Fruit fly (Drosophila melanogaster) whole organism, prepupa: ENCODE results near the gene Fdx2.

Experiments used
- CG6792 ChIP-seq: fragments of 200-800 bp; sonication (Bioruptor generic); optimal IDR thresholded peaks from 3 replicates; lab custom pipeline; 2016; ENCODE audit warnings: missing biosample characterization, missing genetic modification characterization
- CG6854 ChIP-seq: fragments of 200-800 bp; sonication (Bioruptor generic); optimal IDR thresholded peaks from 2 replicates; lab custom pipeline; 2017; ENCODE audit warnings: missing biosample characterization, mild to moderate bottlenecking, missing genetic modification characterization
- CG7368 ChIP-seq: fragments of 200-800 bp; sonication (Bioruptor generic); optimal IDR thresholded peaks from 3 replicates; lab custom pipeline; 2016; ENCODE audit warnings: missing biosample characterization, missing genetic modification characterization
- CG9139 ChIP-seq: fragments of 200-800 bp; sonication (Bioruptor generic); optimal IDR thresholded peaks from 3 replicates; lab custom pipeline; 2017; ENCODE audit warnings: missing biosample characterization, mild to moderate bottlenecking, missing genetic modification characterization
- Gug ChIP-seq: fragments of 200-800 bp; sonication (Bioruptor generic); IDR thresholded peaks from 2 replicates; pipeline ENCODE4 v1.3.6; 2022; ENCODE audit warnings: missing biosample characterization, missing genetic modification characterization
- Hr4 ChIP-seq: fragments of 200-800 bp; sonication (Bioruptor generic); optimal IDR thresholded peaks from 3 replicates; lab custom pipeline; 2016; ENCODE audit warnings: missing biosample characterization, missing genetic modification characterization
- Lpt ChIP-seq: fragments of 200-800 bp; sonication (Bioruptor generic); optimal IDR thresholded peaks from 3 replicates; lab custom pipeline; 2016; ENCODE audit warnings: missing biosample characterization, missing genetic modification characterization
- topi ChIP-seq: fragments of 200-800 bp; sonication (Bioruptor generic); optimal IDR thresholded peaks from 3 replicates; lab custom pipeline; 2016; ENCODE audit warnings: missing biosample characterization, missing genetic modification characterization

dm6 chr3L:4292120-4292697, at the start of gene Fdx2, which contains the start of gene CG15012:
- peak; percentile 34 for TF ChIP-seq topi (GFP tag; lab: Kevin White, UChicago)
- no peak for TF ChIP-seq CG6792 (GFP tag; lab: Kevin White, UChicago)
- no peak for TF ChIP-seq CG9139 (GFP tag; lab: Kevin White, UChicago)
- no peak for TF ChIP-seq CG7368 (GFP tag; lab: Kevin White, UChicago)
- no peak for TF ChIP-seq Gug (GFP tag; lab: Robert Waterston, UW)
- TF ChIP-seq Lpt (GFP tag; lab: Kevin White, UChicago) = no peak
- TF ChIP-seq Hr4 (GFP tag; lab: Kevin White, UChicago) = no peak
- no peak for TF ChIP-seq CG6854 (GFP tag; lab: Kevin White, UChicago)
